Worm (Caenorhabditis elegans): ENCODE results near the gene lec-10.

DNA sequence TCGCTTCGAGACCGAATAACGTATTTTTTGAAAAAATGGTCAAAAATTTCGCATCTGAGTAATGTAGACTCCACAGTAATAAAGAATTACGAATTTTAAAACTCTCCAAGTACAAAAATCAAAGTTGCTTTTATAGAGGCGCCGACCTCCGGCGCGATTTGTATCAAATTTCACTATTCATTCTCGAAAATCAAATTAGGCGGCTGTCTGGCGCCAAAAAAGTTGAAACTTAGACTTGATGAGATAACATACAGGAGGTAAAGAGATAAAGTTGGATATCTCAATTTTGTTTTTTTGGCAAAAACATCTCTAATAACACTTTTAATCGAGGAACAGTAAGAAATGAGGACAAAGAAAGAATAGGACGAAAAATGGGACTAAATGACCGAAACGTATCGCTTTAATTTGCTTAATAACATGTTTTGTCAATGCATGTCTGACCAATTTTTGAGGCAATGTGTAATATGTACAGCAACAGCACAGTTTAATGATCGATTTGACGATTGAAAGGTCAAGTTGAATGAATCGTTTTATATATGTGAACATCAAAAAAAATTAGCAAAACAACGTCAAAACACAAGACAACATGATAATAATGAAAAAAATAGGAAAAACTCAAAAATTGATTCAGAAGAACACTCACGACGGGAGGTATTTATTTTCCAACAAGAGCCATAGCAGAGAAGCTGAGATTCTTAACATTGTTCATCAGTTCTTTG, 17.5 kb upstream of the lec-10 start:
- no peak for TF ChIP-seq ama-1 (optimal IDR thresholded peaks at IDR 0.05)
- TF ChIP-seq ZK546.5 (tag; optimal IDR thresholded peaks at IDR 0.05) = no peak
- TF ChIP-seq elt-1 (tag; optimal IDR thresholded peaks at IDR 0.05) = no peak
- TF ChIP-seq snpc-4 (tag; optimal IDR thresholded peaks at IDR 0.05) = no peak
- no peak for TF ChIP-seq lin-39 (tag; optimal IDR thresholded peaks at IDR 0.05)
- no peak for TF ChIP-seq unc-62 (GFP tag; optimal IDR thresholded peaks at IDR 0.05)
- TF ChIP-seq sem-4 (tag; optimal IDR thresholded peaks at IDR 0.05) = no peak
- TF ChIP-seq nhr-11 (tag; optimal IDR thresholded peaks at IDR 0.05) = no peak
- no peak for TF ChIP-seq mdl-1 (tag; optimal IDR thresholded peaks at IDR 0.05)
- no peak for TF ChIP-seq lin-13 (GFP tag; optimal IDR thresholded peaks at IDR 0.05)
